Fruit fly (Drosophila melanogaster): Measurements from ENCODE around the gene sds22.

DNA sequence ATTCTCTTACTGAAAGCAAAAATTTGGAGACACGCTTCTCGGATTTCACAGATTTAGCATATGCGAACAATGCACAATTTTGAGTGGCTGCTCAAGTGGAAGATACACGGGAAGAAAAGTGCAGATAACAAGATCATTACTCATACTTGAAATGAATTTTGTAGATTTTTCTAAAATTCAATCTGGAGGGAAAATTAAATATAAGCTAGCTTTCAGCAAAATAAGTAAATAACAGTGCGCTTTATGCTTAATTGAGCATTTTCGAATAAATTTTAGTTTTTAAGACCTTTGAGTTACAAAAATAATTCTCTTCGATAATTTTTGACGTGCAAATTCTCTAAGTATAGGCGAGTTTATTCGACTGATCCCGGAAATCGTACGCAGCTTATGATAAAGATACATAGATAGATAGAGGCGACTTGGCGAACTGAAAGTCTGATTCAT lies 9.3 kb downstream of the sds22 start:
- TF ChIP-seq psq (optimal IDR thresholded peaks at IDR 0.05), result no peak
- TF ChIP-seq Sin3A (optimal IDR thresholded peaks at IDR 0.05), result no peak
- TF ChIP-seq insv (optimal IDR thresholded peaks at IDR 0.05), result no peak
- TF ChIP-seq ttk (optimal IDR thresholded peaks at IDR 0.05), result no peak
- no peak for TF ChIP-seq h (optimal IDR thresholded peaks at IDR 0.05)
